Worm (Caenorhabditis elegans) whole organism, midembryonic: ENCODE results near the gene irld-51.

Source experiments
- T22C8.4 ChIP-seq: fragments of 200-800 bp; sonication (Bioruptor generic); IDR thresholded peaks from 2 replicates; pipeline ENCODE4 v1.3.6; 2022; ENCODE audit warnings: missing genetic modification characterization, missing compliant biosample characterization
- flt-1 ChIP-seq: fragments of 200-800 bp; sonication (Bioruptor generic); IDR thresholded peaks from 2 replicates; pipeline ENCODE4 v1.3.6; 2022; ENCODE audit warnings: missing genetic modification characterization, missing compliant biosample characterization
- klf-2 ChIP-seq: fragments of 200-800 bp; sonication (Bioruptor generic); conservative IDR thresholded peaks from 2 replicates; pipeline ENCODE4 v1.3.6; 2022; ENCODE audit warnings: missing genetic modification reagents, missing genetic modification characterization, missing compliant biosample characterization
- med-1 ChIP-seq: sonication (generic microtip); optimal IDR thresholded peaks from 2 replicates; lab custom pipeline; 2017; ENCODE audit warnings: missing genetic modification characterization, mild to moderate bottlenecking, missing compliant biosample characterization, antibody characterized with exemption, missing genetic modification reagents; ENCODE audit not compliant: insufficient read depth
- ref-1 ChIP-seq: fragments of 200-800 bp; sonication (Bioruptor generic); conservative IDR thresholded peaks from 2 replicates; pipeline ENCODE4 v1.3.6; 2022; ENCODE audit warnings: missing genetic modification reagents, missing genetic modification characterization, missing compliant biosample characterization
- tab-1 ChIP-seq: fragments of 200-800 bp; sonication (Bioruptor generic); IDR thresholded peaks from 2 replicates; pipeline ENCODE4 v1.3.6; 2022; ENCODE audit warnings: missing genetic modification characterization, missing compliant biosample characterization

- TF ChIP-seq med-1 (GFP tag; lab: Kevin White, UChicago) (no peak), ref-1 (GFP tag; lab: Robert Waterston, UW) (no peak), flt-1 (GFP tag; lab: Robert Waterston, UW) (no peak), klf-2 (GFP tag; lab: Robert Waterston, UW) (no peak), T22C8.4 (no peak), tab-1 (GFP tag; lab: Robert Waterston, UW) (no peak)
Observed at ce11 chrII:2946438-2946837, 6.1 kb downstream of the irld-51 start, which contains the start of gene srw-79.
